Worm (Caenorhabditis elegans): ENCODE measurements around the gene rab-37.

The rab-37 gene

ce11 chrX:4252047-4252446, 16.4 kb upstream of the rab-37 start, which contains the start of gene srv-5:
Gene srv-5 (plus strand): TSS chrX:4252347.
- TF ChIP-seq php-3 (GFP tag; IDR thresholded peaks at IDR 0.05) (no peak), aly-2 (tag; optimal IDR thresholded peaks at IDR 0.05) (no peak), hif-1 (tag; optimal IDR thresholded peaks at IDR 0.05) (no peak), aha-1 (tag) (no peak), mep-1 (tag; optimal IDR thresholded peaks at IDR 0.05) (no peak), tra-1 (GFP tag; IDR thresholded peaks at IDR 0.05) (no peak), ztf-11 (tag; optimal IDR thresholded peaks at IDR 0.05) (no peak), daf-8 (GFP tag; IDR thresholded peaks at IDR 0.05) (no peak), D1046.2 (GFP tag; IDR thresholded peaks at IDR 0.05) (no peak), madf-9 (GFP tag; conservative IDR thresholded peaks at IDR 0.05) (no peak), gei-8 (GFP tag; optimal IDR thresholded peaks at IDR 0.05) (no peak), lin-15B (tag; optimal IDR thresholded peaks at IDR 0.05) (no peak), T20F7.1 (GFP tag; optimal IDR thresholded peaks at IDR 0.05) (no peak), attf-4 (tag; optimal IDR thresholded peaks at IDR 0.05) (no peak), daf-19 (GFP tag; conservative IDR thresholded peaks at IDR 0.05) (no peak), unc-39 (tag; optimal IDR thresholded peaks at IDR 0.05) (no peak)

ce11 chrX:4248949-4249348, 13.3 kb upstream of the rab-37 start, which contains the start of gene hlh-13:
Gene hlh-13 (plus strand): TSS chrX:4249249.
- no peak for TF ChIP-seq unc-130 (GFP tag; optimal IDR thresholded peaks at IDR 0.05)
- peak in 1 of 2 experiments; percentile 68 for TF ChIP-seq unc-62 (GFP tag; optimal IDR thresholded peaks at IDR 0.05 in 1 of 2)
- no peak for TF ChIP-seq unc-62 (tag; optimal IDR thresholded peaks at IDR 0.05)

ce11 chrX:4248417-4248816, 12.8 kb upstream of the rab-37 start:
- TF ChIP-seq dve-1 (tag; optimal IDR thresholded peaks at IDR 0.05; ENCODE audit: insufficient read depth) (peak; percentile 83), egl-27 (tag; optimal IDR thresholded peaks at IDR 0.05) (no peak), nhr-28 (tag; optimal IDR thresholded peaks at IDR 0.05) (peak; percentile 42), T20F7.1 (GFP tag; optimal IDR thresholded peaks at IDR 0.05) (no peak), nhr-6 (tag; optimal IDR thresholded peaks at IDR 0.05) (no peak), hlh-11 (tag; optimal IDR thresholded peaks at IDR 0.05) (peak; percentile 63), daf-16 (GFP tag; optimal IDR thresholded peaks at IDR 0.05) (no peak), daf-16 (tag; optimal IDR thresholded peaks at IDR 0.05) (peak; percentile 100), nhr-102 (tag; optimal IDR thresholded peaks at IDR 0.05) (peak; percentile 31), php-3 (GFP tag; IDR thresholded peaks at IDR 0.05) (peak; percentile 94), nhr-48 (tag; optimal IDR thresholded peaks at IDR 0.05) (peak; percentile 28), nhr-77 (tag; optimal IDR thresholded peaks at IDR 0.05) (peak; percentile 48), mxl-3 (GFP tag; optimal IDR thresholded peaks at IDR 0.05) (no peak), ceh-20 (GFP tag; IDR thresholded peaks at IDR 0.05) (0 out of 2 replicates have a peak, but pooled peaks have one; percentile 12), R02D3.7 (tag; optimal IDR thresholded peaks at IDR 0.05) (no peak), duxl-1 (tag; optimal IDR thresholded peaks at IDR 0.05; ENCODE audit: poor library complexity) (no peak)

- TF ChIP-seq arid-1 (GFP tag; conservative IDR thresholded peaks at IDR 0.05): no peak
- TF ChIP-seq set-16 (GFP tag; IDR thresholded peaks at IDR 0.05): 0 out of 2 replicates have a peak, but pooled peaks have one; percentile 16
- peak; percentile 53 for TF ChIP-seq hlh-11 (tag; optimal IDR thresholded peaks at IDR 0.05)
- peak; percentile 50; the same call in 1 of the 2 replicates for TF ChIP-seq php-3 (GFP tag; IDR thresholded peaks at IDR 0.05)
- TF ChIP-seq ama-1 (optimal IDR thresholded peaks at IDR 0.05): peak; percentile 85
- 0 out of 2 replicates have a peak, but pooled peaks have one; percentile 20 for TF ChIP-seq tra-1 (GFP tag; IDR thresholded peaks at IDR 0.05)
- no peak for TF ChIP-seq daf-16 (GFP tag; optimal IDR thresholded peaks at IDR 0.05)
- peak; percentile 61 for TF ChIP-seq daf-16 (tag; optimal IDR thresholded peaks at IDR 0.05)
- no peak for TF ChIP-seq snpc-1.2 (GFP tag; IDR thresholded peaks at IDR 0.05)
- peak; percentile 56 for TF ChIP-seq dve-1 (tag; optimal IDR thresholded peaks at IDR 0.05; ENCODE audit: insufficient read depth)
- no peak for TF ChIP-seq fos-1 (tag; optimal IDR thresholded peaks at IDR 0.05)
- TF ChIP-seq hif-1 (tag; optimal IDR thresholded peaks at IDR 0.05): peak in 1 of 2 experiments; percentile 34
- peak in 1 of 2 experiments; percentile 42 for TF ChIP-seq unc-62 (GFP tag; optimal IDR thresholded peaks at IDR 0.05 in 1 of 2)
- TF ChIP-seq unc-62 (tag; optimal IDR thresholded peaks at IDR 0.05): no peak
- TF ChIP-seq nhr-11 (tag; optimal IDR thresholded peaks at IDR 0.05): no peak
- TF ChIP-seq mes-2 (tag; optimal IDR thresholded peaks at IDR 0.05; ENCODE audit: poor library complexity, severe bottlenecking): peak; percentile 4
- TF ChIP-seq zip-11 (GFP tag; IDR thresholded peaks at IDR 0.05): no peak
Observed at ce11 chrX:4246867-4247591, 11.4 kb upstream of the rab-37 start, which contains the start of gene F48D6.4. Gene F48D6.4 (minus strand): TSS chrX:4247212.
